Fruit fly (Drosophila melanogaster): ENCODE data around the gene CG42834.

dm6 chr3R:17394318-17395188 is 24.0 kb upstream of the CG42834 start, which contains the start of gene CREG:
- TF ChIP-seq usp (GFP tag; optimal IDR thresholded peaks at IDR 0.05): no peak
- no peak for TF ChIP-seq CG8478 (optimal IDR thresholded peaks at IDR 0.05)
- TF ChIP-seq Dll (optimal IDR thresholded peaks at IDR 0.05): no peak
- peak; percentile 93 for TF ChIP-seq pan (optimal IDR thresholded peaks at IDR 0.05)

Measured in whole organism.